Worm (Caenorhabditis elegans) whole organism, dauer: ENCODE data around the gene T26H10.2.

Source experiments
- unc-62 ChIP-seq: sonication (generic microtip); optimal IDR thresholded peaks from 2 replicates; lab custom pipeline; 2017; ENCODE audit warnings: missing biosample characterization, missing genetic modification reagents, missing genetic modification characterization

The T26H10.2 gene

DNA sequence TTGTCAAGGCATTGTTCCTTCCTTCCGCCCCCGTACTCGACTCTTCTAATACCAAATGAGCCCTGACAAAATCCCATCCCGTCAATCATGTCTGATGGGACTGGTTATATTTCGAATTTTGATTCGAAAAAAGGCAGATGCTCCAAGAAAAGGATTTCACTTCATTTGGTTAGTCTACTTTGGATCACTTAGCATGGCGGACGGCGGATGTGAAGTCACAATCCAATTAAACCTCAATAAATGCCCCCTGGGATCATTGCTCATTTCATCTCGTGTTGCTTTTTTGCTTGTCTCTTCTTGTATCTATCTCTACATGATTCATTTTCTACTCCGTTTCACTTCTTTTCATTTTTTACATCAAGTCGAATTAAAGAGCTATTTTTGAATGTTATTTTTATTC lies 45.1 kb downstream of the T26H10.2 start:
- TF ChIP-seq unc-62 (GFP tag; lab: Kevin White, UChicago): no peak

DNA sequence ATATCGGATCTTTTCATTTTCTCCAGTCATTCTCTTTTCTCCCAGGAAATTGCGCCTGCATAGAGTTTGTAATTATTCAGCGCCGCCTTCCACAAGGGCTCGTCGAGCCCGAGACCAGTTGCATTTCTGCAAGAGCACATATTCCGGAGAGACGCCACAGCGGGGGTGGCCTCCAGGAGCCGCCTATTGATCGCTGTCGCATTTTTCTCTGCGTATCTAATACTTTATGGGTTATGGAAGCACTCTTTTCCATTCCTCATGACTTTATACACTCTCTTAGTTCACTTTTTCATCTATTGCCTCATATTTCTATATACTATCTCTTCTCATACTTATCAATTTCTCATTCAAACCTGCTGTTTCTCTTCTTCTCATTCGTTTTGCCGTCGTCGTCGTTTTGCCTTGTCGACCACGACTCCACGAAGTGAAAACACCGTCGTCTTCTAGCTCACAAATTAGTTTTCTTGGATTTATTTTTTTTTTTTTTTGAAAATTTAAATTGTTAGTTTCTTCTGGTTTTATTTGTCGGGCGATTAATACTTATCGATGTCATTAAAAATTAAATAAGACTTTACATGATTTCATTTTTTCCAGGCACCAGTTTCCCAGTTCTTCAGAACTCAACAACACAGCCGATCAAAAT lies 49.2 kb downstream of the T26H10.2 start, which contains the start of gene cnb-1:
TSS of gene cnb-1 (plus strand) at position 593 of the 643 bp plus-strand sequence.
- TF ChIP-seq unc-62 (GFP tag; lab: Kevin White, UChicago): no peak

DNA sequence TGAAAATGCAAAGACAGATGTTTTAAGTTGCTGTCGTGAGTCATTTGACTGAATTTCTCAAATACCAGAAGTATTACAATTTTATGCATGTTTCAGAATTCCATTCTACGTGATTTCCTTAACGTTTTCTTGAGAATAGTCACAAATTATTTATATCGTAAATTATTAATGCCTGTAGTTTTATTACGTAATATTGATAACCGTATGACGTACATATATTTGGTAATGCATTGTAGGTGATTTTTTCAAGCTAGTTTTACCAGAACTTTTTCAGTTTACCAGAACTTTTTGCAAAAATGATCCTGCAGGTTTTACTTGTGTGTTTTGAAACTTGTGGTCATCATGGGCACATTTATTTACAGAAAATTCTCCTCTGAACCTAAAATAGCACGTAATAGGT lies 50.5 kb downstream of the T26H10.2 start:
- TF ChIP-seq unc-62 (GFP tag; lab: Kevin White, UChicago): no peak
